Worm (Caenorhabditis elegans) whole organism, young adult: Measurements from ENCODE around the gene Y50D4A.5.

Experiments used
- B0019.2 ChIP-seq: fragments of 200-800 bp; sonication (Bioruptor generic); conservative IDR thresholded peaks from 2 replicates; pipeline ENCODE4 v1.3.6; 2022; ENCODE audit warnings: missing genetic modification reagents, missing genetic modification characterization, missing compliant biosample characterization
- B0035.1 ChIP-seq: sonication (generic microtip); optimal IDR thresholded peaks from 2 replicates; lab custom pipeline; 2016; ENCODE audit warnings: missing genetic modification characterization, mild to moderate bottlenecking, missing compliant biosample characterization, missing genotype, missing genetic modification reagents
- B0261.1 ChIP-seq: sonication (generic microtip); optimal IDR thresholded peaks from 2 replicates; lab custom pipeline; 2016; ENCODE audit warnings: mild to moderate bottlenecking, missing genetic modification characterization, moderate library complexity, missing compliant biosample characterization
- F10E7.11 ChIP-seq: sonication (generic microtip); optimal IDR thresholded peaks from 2 replicates; lab custom pipeline; 2017; ENCODE audit warnings: mild to moderate bottlenecking, missing genetic modification characterization, moderate library complexity, missing compliant biosample characterization
- F49E8.2 ChIP-seq: sonication (generic microtip); optimal IDR thresholded peaks from 3 replicates; lab custom pipeline; 2017; ENCODE audit warnings: missing genetic modification characterization, mild to moderate bottlenecking, missing compliant biosample characterization, antibody characterized with exemption, moderate library complexity; ENCODE audit not compliant: insufficient read depth
- K11D2.4 ChIP-seq: fragments of 200-800 bp; sonication (Bioruptor generic); IDR thresholded peaks from 2 replicates; pipeline ENCODE4 v1.3.6; 2022; ENCODE audit warnings: missing genetic modification reagents, missing genetic modification characterization, missing compliant biosample characterization
- Y53G8AR.9 ChIP-seq: fragments of 200-800 bp; sonication (Bioruptor generic); conservative IDR thresholded peaks from 2 replicates; pipeline ENCODE4 v1.3.6; 2022; ENCODE audit warnings: missing genetic modification reagents, missing genetic modification characterization, missing compliant biosample characterization
- Y79H2A.3 ChIP-seq: fragments of 200-800 bp; sonication (Bioruptor generic); conservative IDR thresholded peaks from 2 replicates; pipeline ENCODE4 v1.3.6; 2022; ENCODE audit warnings: missing genetic modification reagents, missing genetic modification characterization, missing compliant biosample characterization
- atf-7 ChIP-seq: sonication (generic microtip); optimal IDR thresholded peaks from 2 replicates; lab custom pipeline; 2017; ENCODE audit warnings: mild to moderate bottlenecking, missing genetic modification characterization, missing compliant biosample characterization
- athp-1 ChIP-seq: sonication (generic microtip); optimal IDR thresholded peaks from 2 replicates; lab custom pipeline; 2017; ENCODE audit warnings: mild to moderate bottlenecking, missing genetic modification characterization, missing compliant biosample characterization
- attf-3 ChIP-seq: fragments of 200-800 bp; sonication (Bioruptor generic); conservative IDR thresholded peaks from 2 replicates; pipeline ENCODE4 v1.3.6; 2022; ENCODE audit warnings: missing genetic modification reagents, missing genetic modification characterization, missing compliant biosample characterization
- attf-6 ChIP-seq: fragments of 200-800 bp; sonication (Bioruptor generic); IDR thresholded peaks from 2 replicates; pipeline ENCODE4 v1.3.6; 2022; ENCODE audit warnings: missing genetic modification reagents, missing genetic modification characterization, missing compliant biosample characterization
- bed-1 ChIP-seq: fragments of 200-800 bp; sonication (Bioruptor generic); IDR thresholded peaks from 2 replicates; pipeline ENCODE4 v1.3.6; 2022; ENCODE audit warnings: missing genetic modification reagents, missing genetic modification characterization, missing compliant biosample characterization
- ccch-3 ChIP-seq: fragments of 200-800 bp; sonication (Bioruptor generic); optimal IDR thresholded peaks from 2 replicates; lab custom pipeline; 2018; ENCODE audit warnings: mild to moderate bottlenecking, missing genetic modification characterization, missing compliant biosample characterization
- ceh-40 ChIP-seq: fragments of 200-800 bp; sonication (Bioruptor generic); IDR thresholded peaks from 2 replicates; pipeline ENCODE4 v1.3.6; 2022; ENCODE audit warnings: missing genetic modification characterization, missing compliant biosample characterization
- egl-44 ChIP-seq: fragments of 200-800 bp; sonication (Bioruptor generic); IDR thresholded peaks from 2 replicates; pipeline ENCODE4 v1.3.6; 2022; ENCODE audit warnings: missing genetic modification reagents, missing genetic modification characterization, missing compliant biosample characterization
- ets-4 ChIP-seq: fragments of 200-800 bp; sonication (Bioruptor generic); optimal IDR thresholded peaks from 2 replicates; lab custom pipeline; 2018; ENCODE audit warnings: mild to moderate bottlenecking, missing genetic modification characterization, missing compliant biosample characterization
- gei-17 ChIP-seq: fragments of 200-800 bp; sonication (Bioruptor generic); optimal IDR thresholded peaks from 2 replicates; lab custom pipeline; 2018; ENCODE audit warnings: mild to moderate bottlenecking, missing genetic modification characterization, missing compliant biosample characterization
- hlh-26 ChIP-seq: fragments of 200-800 bp; sonication (Bioruptor generic); conservative IDR thresholded peaks from 2 replicates; pipeline ENCODE4 v1.3.6; 2022; ENCODE audit warnings: missing genetic modification reagents, missing genetic modification characterization, missing compliant biosample characterization
- hmg-1.2 ChIP-seq: fragments of 200-800 bp; sonication (Bioruptor generic); IDR thresholded peaks from 2 replicates; pipeline ENCODE4 v1.3.6; 2022; ENCODE audit warnings: missing genetic modification reagents, missing genetic modification characterization, missing compliant biosample characterization
- hsf-1 ChIP-seq: fragments of 200-800 bp; sonication (Bioruptor generic); IDR thresholded peaks from 2 replicates; pipeline ENCODE4 v1.3.6; 2022; ENCODE audit warnings: missing genetic modification reagents, missing genetic modification characterization, missing compliant biosample characterization
- lag-1 ChIP-seq: fragments of 200-800 bp; sonication (Bioruptor generic); IDR thresholded peaks from 2 replicates; pipeline ENCODE4 v1.3.6; 2022; ENCODE audit warnings: missing genetic modification reagents, missing genetic modification characterization, missing compliant biosample characterization
- lsy-27 ChIP-seq: sonication (generic microtip); optimal IDR thresholded peaks from 2 replicates; lab custom pipeline; 2017; ENCODE audit warnings: missing genetic modification characterization, mild to moderate bottlenecking, missing compliant biosample characterization, antibody characterized with exemption, missing genotype, borderline replicate concordance; ENCODE audit not compliant: insufficient read depth
- madf-6 ChIP-seq: fragments of 200-800 bp; sonication (Bioruptor generic); IDR thresholded peaks from 2 replicates; pipeline ENCODE4 v1.3.6; 2022; ENCODE audit warnings: missing genetic modification reagents, missing genetic modification characterization, missing compliant biosample characterization
- mel-28 ChIP-seq: sonication (generic microtip); optimal IDR thresholded peaks from 2 replicates; lab custom pipeline; 2016; ENCODE audit warnings: borderline replicate concordance, mild to moderate bottlenecking, missing genetic modification characterization, missing compliant biosample characterization
- mxl-1 ChIP-seq: sonication (generic microtip); optimal IDR thresholded peaks from 2 replicates; lab custom pipeline; 2016; ENCODE audit warnings: missing genetic modification characterization, missing compliant biosample characterization
- nfya-1 ChIP-seq: sonication (generic microtip); optimal IDR thresholded peaks from 2 replicates; lab custom pipeline; 2017; ENCODE audit warnings: antibody characterized with exemption, missing compliant biosample characterization, missing genetic modification characterization, borderline replicate concordance; ENCODE audit not compliant: insufficient read depth
- nhr-120 ChIP-seq: fragments of 200-800 bp; sonication (Bioruptor generic); IDR thresholded peaks from 2 replicates; pipeline ENCODE4 v1.3.6; 2022; ENCODE audit warnings: missing genetic modification characterization, missing compliant biosample characterization
- nhr-90 ChIP-seq: sonication (generic microtip); optimal IDR thresholded peaks from 2 replicates; lab custom pipeline; 2016; ENCODE audit warnings: missing genotype, mild to moderate bottlenecking, missing genetic modification characterization, missing compliant biosample characterization
- pha-4 ChIP-seq: fragments of 150-350 bp; sonication (generic microtip); optimal IDR thresholded peaks from 2 replicates; lab custom pipeline; 2014; ENCODE audit warnings: missing biosample characterization, missing genetic modification reagents, missing genetic modification characterization
- rpc-1 ChIP-seq, 2 experiments: fragments of 150-350 bp in 1 of 2; sonication (generic microtip) in 1 of 2; optimal IDR thresholded peaks; 2 replicates each; lab custom pipeline; 2014 to 2018; ENCODE audit warnings: missing biosample characterization in 1 of 2, missing genetic modification characterization in 1 of 2, missing genetic modification reagents in 1 of 2, missing genotype in 1 of 2
- sea-2 ChIP-seq: fragments of 200-800 bp; sonication (Bioruptor generic); IDR thresholded peaks from 2 replicates; pipeline ENCODE4 v1.3.6; 2022; ENCODE audit warnings: missing genetic modification characterization, missing compliant biosample characterization
- snpc-1.3 ChIP-seq: sonication (generic microtip); optimal IDR thresholded peaks from 2 replicates; lab custom pipeline; 2017; ENCODE audit warnings: missing genetic modification characterization, mild to moderate bottlenecking, missing compliant biosample characterization, antibody characterized with exemption, moderate library complexity, missing genotype, missing genetic modification reagents; ENCODE audit not compliant: insufficient read depth
- snpc-4 ChIP-seq, 5 experiments: fragments of 150-350 bp in 1 of 5; sonication (generic microtip) in 4 of 5; optimal IDR thresholded peaks; 2 replicates each; lab custom pipeline; 2014 to 2018; ENCODE audit warnings: missing genetic modification characterization in 5 of 5, missing biosample characterization in 3 of 5, antibody characterized with exemption in 2 of 5, mild to moderate bottlenecking in 2 of 5, missing compliant biosample characterization in 2 of 5, missing genotype in 2 of 5, moderate library complexity in 2 of 5, missing genetic modification reagents in 1 of 5
- ztf-18 ChIP-seq: sonication (generic microtip); optimal IDR thresholded peaks from 2 replicates; lab custom pipeline; 2016; ENCODE audit warnings: missing genotype, mild to moderate bottlenecking, missing genetic modification characterization, missing compliant biosample characterization
- ztf-22 ChIP-seq: fragments of 200-800 bp; sonication (Bioruptor generic); optimal IDR thresholded peaks from 2 replicates; lab custom pipeline; 2018; ENCODE audit warnings: mild to moderate bottlenecking, missing genetic modification characterization, moderate library complexity, missing compliant biosample characterization
- ztf-26 ChIP-seq: sonication (generic microtip); optimal IDR thresholded peaks from 2 replicates; lab custom pipeline; 2017; ENCODE audit warnings: missing genetic modification characterization, missing compliant biosample characterization

The Y50D4A.5 gene

DNA sequence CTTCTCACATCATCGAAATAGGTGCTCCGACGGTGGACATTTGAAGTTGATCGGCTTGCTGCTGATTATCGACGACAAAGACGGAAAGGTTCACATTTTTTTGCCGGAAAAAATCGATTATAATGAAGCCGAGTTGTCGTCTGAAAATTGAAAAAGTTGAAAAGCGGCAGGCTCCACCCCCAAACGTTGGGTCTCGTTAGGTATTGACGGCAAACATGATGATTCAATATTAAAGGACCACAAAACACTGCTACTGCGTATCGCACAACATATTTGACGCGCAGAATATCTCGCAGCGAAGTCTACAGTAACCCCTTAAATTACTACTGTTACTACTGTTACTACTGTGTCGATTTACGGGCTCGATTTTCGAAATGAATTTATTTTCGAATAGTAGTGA is 48.9 kb upstream of the Y50D4A.5 start (continued):
- TF ChIP-seq F49E8.2 (tag; lab: Kevin White, UChicago) (no peak), ccch-3 (no peak), hmg-1.2 (GFP tag; lab: Robert Waterston, UW) (peak; percentile 30; the same call in 1 of the 2 replicates), K11D2.4 (0 out of 2 replicates have a peak, but pooled peaks have one; percentile 52), sea-2 (0 out of 2 replicates have a peak, but pooled peaks have one; percentile 14), B0035.1 (tag; lab: Kevin White, UChicago) (peak; percentile 73), attf-6 (no peak), hlh-26 (GFP tag; lab: Robert Waterston, UW) (no peak), hsf-1 (GFP tag; lab: Robert Waterston, UW) (peak; percentile 32; the same call in 1 of the 2 replicates), ztf-22 (GFP tag; lab: Kevin White, UChicago) (no peak), B0261.1 (tag; lab: Kevin White, UChicago) (no peak), F10E7.11 (tag; lab: Kevin White, UChicago) (peak; percentile 69), rpc-1 (optimal IDR thresholded peaks at IDR 0.05; lab: Kevin White, UChicago) (no peak), rpc-1 (tag; optimal IDR thresholded peaks at IDR 0.05; lab: Kevin White, UChicago) (no peak), ztf-26 (tag; lab: Kevin White, UChicago) (peak; percentile 49), snpc-4 (GFP tag; optimal IDR thresholded peaks at IDR 0.05; lab: Kevin White, UChicago) (no peak), snpc-4 (tag; optimal IDR thresholded peaks at IDR 0.05; lab: Kevin White, UChicago) (no peak), ets-4 (GFP tag; lab: Kevin White, UChicago) (no peak), lsy-27 (tag; lab: Kevin White, UChicago) (no peak), nfya-1 (tag; lab: Kevin White, UChicago) (no peak), Y79H2A.3 (GFP tag; lab: Robert Waterston, UW) (no peak), ceh-40 (0 out of 2 replicates have a peak, but pooled peaks have one; percentile 39), athp-1 (tag; lab: Kevin White, UChicago) (peak; percentile 41), atf-7 (tag; lab: Kevin White, UChicago) (no peak), lag-1 (GFP tag; lab: Robert Waterston, UW) (no peak), madf-6 (GFP tag; lab: Robert Waterston, UW) (no peak; the same call in none of the 2 replicates), attf-3 (GFP tag; lab: Robert Waterston, UW) (0 out of 2 replicates have a peak, but pooled peaks have one; percentile 17), B0019.2 (no peak), Y53G8AR.9 (GFP tag; lab: Robert Waterston, UW) (peak; percentile 67; the same call in 1 of the 2 replicates), bed-1 (GFP tag; lab: Robert Waterston, UW) (no peak)

DNA sequence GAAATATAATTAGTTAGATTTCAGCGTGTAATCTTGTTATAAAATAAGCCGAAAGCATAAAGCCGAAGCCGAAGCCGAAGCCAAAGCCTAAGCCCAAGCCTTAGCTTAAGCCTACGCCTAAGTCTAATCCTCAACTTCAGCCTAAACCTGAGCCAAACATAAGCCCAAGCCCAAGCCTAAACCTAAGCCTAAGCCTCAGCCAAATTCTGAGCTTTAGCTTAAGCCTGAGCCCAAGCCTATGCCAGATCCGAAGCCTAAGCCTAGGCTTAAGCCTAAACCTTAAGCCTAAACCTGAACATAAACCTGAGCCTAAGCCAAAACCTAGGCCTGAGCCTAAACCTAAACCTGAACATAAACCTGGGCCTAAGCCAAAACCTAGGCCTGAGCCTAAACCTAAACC is 46.4 kb upstream of the Y50D4A.5 start:
- TF ChIP-seq egl-44 (GFP tag; lab: Robert Waterston, UW) (no peak), gei-17 (GFP tag; lab: Kevin White, UChicago) (no peak), nhr-120 (no peak), ztf-18 (no peak), mel-28 (no peak), snpc-1.3 (tag; lab: Kevin White, UChicago) (no peak), B0035.1 (tag; lab: Kevin White, UChicago) (no peak), mxl-1 (tag; lab: Kevin White, UChicago) (no peak), pha-4 (no peak), nhr-90 (tag; lab: Kevin White, UChicago) (no peak)
